Fruit fly (Drosophila melanogaster): Measurements from ENCODE around the gene Spn77Bb.

Spn77Bb gene

DNA sequence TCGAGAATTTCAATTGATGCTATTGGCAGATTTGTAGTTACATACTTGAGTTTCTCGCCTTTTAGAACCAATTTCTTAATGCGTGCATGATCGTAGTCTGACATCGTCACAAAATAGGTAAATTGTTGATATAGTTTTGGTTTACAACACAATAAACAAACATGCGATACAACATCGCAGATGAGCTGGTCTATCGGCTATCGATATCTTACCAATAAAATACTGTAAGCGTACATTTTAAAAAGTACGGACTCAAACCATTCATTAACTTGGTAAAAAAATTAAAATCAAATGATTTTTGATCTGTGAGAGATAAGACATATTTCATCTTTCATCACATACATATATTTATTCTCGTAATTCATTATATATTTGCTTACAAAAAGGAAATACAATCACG lies 24.0 kb upstream of the Spn77Bb start, which contains the start of gene FRG1 (continued):
- TF ChIP-seq Pdp1 (GFP tag; optimal IDR thresholded peaks at IDR 0.05): no peak
- TF ChIP-seq cg (GFP tag; optimal IDR thresholded peaks at IDR 0.05): no peak
- no peak for TF ChIP-seq kay (GFP tag; optimal IDR thresholded peaks at IDR 0.05)
- TF ChIP-seq Jarid2 (GFP tag; optimal IDR thresholded peaks at IDR 0.05): no peak
- peak; percentile 7 for TF ChIP-seq grau (tag; optimal IDR thresholded peaks at IDR 0.05)
- no peak for TF ChIP-seq Xrp1 (GFP tag; IDR thresholded peaks at IDR 0.05)
- peak; percentile 1 for TF ChIP-seq CG2712 (tag; optimal IDR thresholded peaks at IDR 0.05)
- TF ChIP-seq Sin3A (optimal IDR thresholded peaks at IDR 0.05): no peak
- TF ChIP-seq CG15073 (GFP tag; optimal IDR thresholded peaks at IDR 0.05): no peak
- TF ChIP-seq CG15269 (tag; optimal IDR thresholded peaks at IDR 0.05): no peak
- no peak for TF ChIP-seq CG10565 (GFP tag; optimal IDR thresholded peaks at IDR 0.05)
- TF ChIP-seq ewg (GFP tag; optimal IDR thresholded peaks at IDR 0.05): no peak
- no peak for TF ChIP-seq Hand (GFP tag; optimal IDR thresholded peaks at IDR 0.05)
- no peak for TF ChIP-seq Camta (GFP tag; optimal IDR thresholded peaks at IDR 0.05)
- TF ChIP-seq ara (GFP tag; IDR thresholded peaks at IDR 0.05): no peak
- no peak for TF ChIP-seq fd64A (GFP tag; optimal IDR thresholded peaks at IDR 0.05)
- no peak for TF ChIP-seq gcm (GFP tag; optimal IDR thresholded peaks at IDR 0.05)
- TF ChIP-seq CG18599 (GFP tag; optimal IDR thresholded peaks at IDR 0.05): no peak
- TF ChIP-seq lov (optimal IDR thresholded peaks at IDR 0.05): no peak
- TF ChIP-seq lov (GFP tag; IDR thresholded peaks at IDR 0.05): no peak
- TF ChIP-seq gce (GFP tag; IDR thresholded peaks at IDR 0.05): no peak
- no peak for TF ChIP-seq Max (GFP tag; optimal IDR thresholded peaks at IDR 0.05)
- TF ChIP-seq trh (GFP tag; optimal IDR thresholded peaks at IDR 0.05): no peak
- TF ChIP-seq CG32767 (GFP tag; IDR thresholded peaks at IDR 0.05): no peak
- TF ChIP-seq Oli (tag; optimal IDR thresholded peaks at IDR 0.05): no peak
- TF ChIP-seq Atf6 (GFP tag; IDR thresholded peaks at IDR 0.05): no peak
- no peak for TF ChIP-seq nau (GFP tag; optimal IDR thresholded peaks at IDR 0.05)
- TF ChIP-seq Ets97D (GFP tag; optimal IDR thresholded peaks at IDR 0.05): no peak
- no peak for TF ChIP-seq seq (GFP tag; IDR thresholded peaks at IDR 0.05)
- no peak for TF ChIP-seq CHES-1-like (GFP tag; optimal IDR thresholded peaks at IDR 0.05)
- TF ChIP-seq ro (GFP tag; IDR thresholded peaks at IDR 0.05): no peak
- TF ChIP-seq Abd-B (GFP tag; optimal IDR thresholded peaks at IDR 0.05): no peak
- no peak for TF ChIP-seq D19A (tag; optimal IDR thresholded peaks at IDR 0.05)
- no peak for TF ChIP-seq NFAT (GFP tag; IDR thresholded peaks at IDR 0.05)
- TF ChIP-seq dan (GFP tag; IDR thresholded peaks at IDR 0.05): no peak
- TF ChIP-seq CG14014 (GFP tag; IDR thresholded peaks at IDR 0.05): no peak
- TF ChIP-seq CG11085 (GFP tag; IDR thresholded peaks at IDR 0.05): no peak
- peak; percentile 31 for TF ChIP-seq CG15514 (GFP tag; optimal IDR thresholded peaks at IDR 0.05)
- peak; percentile 73 for TF ChIP-seq MBD-R2 (GFP tag; IDR thresholded peaks at IDR 0.05)
- no peak for TF ChIP-seq CG15601 (tag; optimal IDR thresholded peaks at IDR 0.05)
- TF ChIP-seq CG15479 (GFP tag; optimal IDR thresholded peaks at IDR 0.05): no peak
- no peak for TF ChIP-seq CoRest (tag; optimal IDR thresholded peaks at IDR 0.05)
- TF ChIP-seq cas (GFP tag; IDR thresholded peaks at IDR 0.05): no peak
- TF ChIP-seq MTF-1 (GFP tag; optimal IDR thresholded peaks at IDR 0.05; ENCODE audit: borderline replicate concordance): no peak
- TF ChIP-seq CG4617 (GFP tag; optimal IDR thresholded peaks at IDR 0.05; ENCODE audit: borderline replicate concordance): peak; percentile 64
- TF ChIP-seq ash1 (GFP tag; optimal IDR thresholded peaks at IDR 0.05): no peak
- TF ChIP-seq oc (tag; optimal IDR thresholded peaks at IDR 0.05): no peak
- no peak for TF ChIP-seq sqz (GFP tag; optimal IDR thresholded peaks at IDR 0.05)
- no peak for TF ChIP-seq Asciz (GFP tag; optimal IDR thresholded peaks at IDR 0.05)
- TF ChIP-seq Awh (GFP tag; IDR thresholded peaks at IDR 0.05): no peak
- no peak for TF ChIP-seq CG1792 (GFP tag; optimal IDR thresholded peaks at IDR 0.05)
- no peak for TF ChIP-seq sens-2 (GFP tag; IDR thresholded peaks at IDR 0.05)
